Worm (Caenorhabditis elegans) whole organism, midembryonic: ENCODE data around the gene dex-1.

Experiments
- T22C8.4 ChIP-seq: fragments of 200-800 bp; sonication (Bioruptor generic); IDR thresholded peaks from 2 replicates; pipeline ENCODE4 v1.3.6; 2022; ENCODE audit warnings: missing genetic modification characterization, missing compliant biosample characterization
- cog-1 ChIP-seq: sonication (generic microtip); optimal IDR thresholded peaks from 2 replicates; lab custom pipeline; 2016; ENCODE audit warnings: missing genetic modification characterization, missing compliant biosample characterization
- flt-1 ChIP-seq: fragments of 200-800 bp; sonication (Bioruptor generic); IDR thresholded peaks from 2 replicates; pipeline ENCODE4 v1.3.6; 2022; ENCODE audit warnings: missing genetic modification characterization, missing compliant biosample characterization
- klf-2 ChIP-seq: fragments of 200-800 bp; sonication (Bioruptor generic); conservative IDR thresholded peaks from 2 replicates; pipeline ENCODE4 v1.3.6; 2022; ENCODE audit warnings: missing genetic modification reagents, missing genetic modification characterization, missing compliant biosample characterization
- med-1 ChIP-seq: sonication (generic microtip); optimal IDR thresholded peaks from 2 replicates; lab custom pipeline; 2017; ENCODE audit warnings: missing genetic modification characterization, mild to moderate bottlenecking, missing compliant biosample characterization, antibody characterized with exemption, missing genetic modification reagents; ENCODE audit not compliant: insufficient read depth
- ref-1 ChIP-seq: fragments of 200-800 bp; sonication (Bioruptor generic); conservative IDR thresholded peaks from 2 replicates; pipeline ENCODE4 v1.3.6; 2022; ENCODE audit warnings: missing genetic modification reagents, missing genetic modification characterization, missing compliant biosample characterization
- tab-1 ChIP-seq: fragments of 200-800 bp; sonication (Bioruptor generic); IDR thresholded peaks from 2 replicates; pipeline ENCODE4 v1.3.6; 2022; ENCODE audit warnings: missing genetic modification characterization, missing compliant biosample characterization
- ztf-23 ChIP-seq: fragments of 200-800 bp; sonication (Bioruptor generic); IDR thresholded peaks from 2 replicates; pipeline ENCODE4 v1.3.6; 2022; ENCODE audit warnings: missing genetic modification reagents, missing genetic modification characterization, missing compliant biosample characterization
- ztf-29 ChIP-seq: fragments of 200-800 bp; sonication (Bioruptor generic); IDR thresholded peaks from 2 replicates; pipeline ENCODE4 v1.3.6; 2022; ENCODE audit warnings: missing genetic modification reagents, missing genetic modification characterization, missing compliant biosample characterization

The dex-1 gene

ce11 chrIII:5582766-5583165, 56.9 kb downstream of the dex-1 start, which contains the start of the genes F56D2.8 and uev-2:
Gene F56D2.8 (minus strand): TSS chrIII:5582866.
Gene uev-2 (plus strand): TSS chrIII:5583125.
- TF ChIP-seq tab-1 (GFP tag; lab: Robert Waterston, UW) = no peak
- no peak for TF ChIP-seq med-1 (GFP tag; lab: Kevin White, UChicago)
- no peak for TF ChIP-seq ztf-29 (GFP tag; lab: Robert Waterston, UW)
- TF ChIP-seq T22C8.4 = no peak
- no peak for TF ChIP-seq klf-2 (GFP tag; lab: Robert Waterston, UW)
- TF ChIP-seq ztf-23 (GFP tag; lab: Robert Waterston, UW) = no peak
- no peak for TF ChIP-seq cog-1 (tag; lab: Kevin White, UChicago)
- TF ChIP-seq flt-1 (GFP tag; lab: Robert Waterston, UW) = no peak
- no peak for TF ChIP-seq ref-1

- TF ChIP-seq ztf-29 (GFP tag; lab: Robert Waterston, UW) = no peak
- TF ChIP-seq tab-1 (GFP tag; lab: Robert Waterston, UW) = no peak
- no peak for TF ChIP-seq ref-1
- TF ChIP-seq med-1 (GFP tag; lab: Kevin White, UChicago) = no peak
- no peak for TF ChIP-seq flt-1 (GFP tag; lab: Robert Waterston, UW)
- no peak for TF ChIP-seq klf-2 (GFP tag; lab: Robert Waterston, UW)
- TF ChIP-seq ztf-23 (GFP tag; lab: Robert Waterston, UW) = no peak
- no peak for TF ChIP-seq cog-1 (tag; lab: Kevin White, UChicago)
- TF ChIP-seq T22C8.4 = no peak
Observed at ce11 chrIII:5584647-5585046, 58.7 kb downstream of the dex-1 start, which contains the start of gene F56D2.3. Gene F56D2.3 (plus strand): TSS chrIII:5584947.
